Worm (Caenorhabditis elegans): ENCODE data around the gene math-42.

DNA sequence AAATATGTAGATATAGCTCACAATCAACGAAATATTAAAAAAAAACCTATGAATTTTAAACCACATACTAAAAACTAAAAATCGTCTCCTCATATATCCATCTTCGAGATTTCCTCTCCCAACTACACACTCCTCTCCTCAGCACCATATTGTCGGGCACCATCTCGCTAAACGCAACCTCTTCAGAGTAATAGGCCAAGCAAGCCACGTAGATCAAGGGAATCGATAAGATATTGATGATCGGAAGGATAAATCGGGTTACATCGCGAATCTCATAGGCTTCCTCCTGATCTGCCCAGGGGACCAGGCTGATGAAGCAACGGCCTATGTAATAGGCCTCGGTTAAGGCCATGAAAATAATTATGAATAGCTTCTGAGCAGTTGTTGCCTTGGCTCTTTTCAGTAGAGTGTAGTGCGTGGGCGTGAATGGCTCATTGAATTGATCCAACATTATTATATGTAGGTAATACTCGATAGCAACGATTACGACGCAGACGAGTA is 50.8 kb downstream of the math-42 start, which contains the start of the genes C40A11.7 and C40A11.8:
- TF ChIP-seq nhr-12 (tag; optimal IDR thresholded peaks at IDR 0.05) (no peak), blmp-1 (tag; optimal IDR thresholded peaks at IDR 0.05) (no peak), lin-13 (tag; optimal IDR thresholded peaks at IDR 0.05) (no peak), ceh-43 (GFP tag; optimal IDR thresholded peaks at IDR 0.05) (no peak), sem-2 (GFP tag; optimal IDR thresholded peaks at IDR 0.05) (no peak), ces-1 (GFP tag; optimal IDR thresholded peaks at IDR 0.05) (no peak), mep-1 (tag; optimal IDR thresholded peaks at IDR 0.05) (no peak)
